Comparison of ENCODE assay signal across 3 fruit fly cellular contexts in the genomic region with DNA sequence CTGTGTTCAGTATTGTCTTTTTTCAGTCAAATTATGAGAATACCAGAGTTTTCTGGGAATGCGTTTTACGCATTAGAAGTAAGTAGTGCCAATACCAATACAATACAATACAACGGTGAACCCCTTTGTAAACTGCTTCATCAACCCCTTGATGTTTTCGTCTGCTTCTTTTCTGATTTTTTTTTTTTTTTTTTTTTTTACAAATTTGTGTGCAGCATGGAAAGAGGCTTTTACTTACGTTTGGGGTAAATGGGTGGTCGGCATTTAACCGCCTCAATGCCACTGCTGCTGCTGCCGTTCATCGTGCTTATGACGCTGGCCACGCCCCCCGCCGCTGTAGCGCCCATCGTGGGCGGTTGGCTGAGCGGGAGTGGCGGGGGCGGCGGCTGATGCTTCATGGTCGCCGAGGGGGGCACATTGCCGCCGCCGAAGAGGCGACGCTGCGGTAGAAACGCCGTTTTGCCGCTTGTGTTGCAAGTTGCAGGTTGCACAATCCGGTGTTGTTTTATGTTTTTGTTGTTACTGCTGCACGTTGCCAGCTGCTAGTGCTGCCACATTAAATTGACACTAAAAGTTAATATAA.
A peak's percentile ranks its signal among the peaks of the same experiment; 100 is the strongest.
TF ChIP-seq lines count a peak whose summit lies in the region.

No protein-coding gene starts in this region.

- TF ChIP-seq CTCF in whole organism, embryonic (GFP tag; optimal IDR thresholded peaks at IDR 0.05; lab: Kevin White, UChicago) = no peak

TF ChIP-seq in whole organism, adult, 20 proteins besides CTCF, POLR2A, EP300 and RAD21:
- TF ChIP-seq CG33017 (tag; optimal IDR thresholded peaks at IDR 0.05; lab: Kevin White, UChicago) (no peak), pad (GFP tag; optimal IDR thresholded peaks at IDR 0.05; lab: Kevin White, UChicago) (peak; percentile 34)
TF ChIP-seq in whole organism, adult: peak in this region for 1.

TF ChIP-seq in whole organism, embryonic, 481 proteins besides CTCF, POLR2A, EP300 and RAD21:
- TF ChIP-seq CG9727 (GFP tag; optimal IDR thresholded peaks at IDR 0.05; lab: Kevin White, UChicago) (no peak), CG16779 (GFP tag; IDR thresholded peaks at IDR 0.05; lab: Robert Waterston, UW) (0 out of 2 replicates have a peak, but pooled peaks have one; percentile 4), CG32772 (GFP tag; IDR thresholded peaks at IDR 0.05; lab: Robert Waterston, UW) (peak; percentile 65), CG11456 (GFP tag; IDR thresholded peaks at IDR 0.05; lab: Robert Waterston, UW) (0 out of 3 replicates have a peak, but pooled peaks have one; percentile 56), CG17359 (tag; optimal IDR thresholded peaks at IDR 0.05; lab: Kevin White, UChicago) (peak; percentile 58), CG4404 (GFP tag; IDR thresholded peaks at IDR 0.05; lab: Robert Waterston, UW) (peak; percentile 10; the same call in 1 of the 2 replicates), CG31365 (tag; optimal IDR thresholded peaks at IDR 0.05; lab: Kevin White, UChicago) (peak; percentile 2), gfzf (GFP tag; optimal IDR thresholded peaks at IDR 0.05; lab: Kevin White, UChicago) (no peak), sr (GFP tag; IDR thresholded peaks at IDR 0.05; lab: Robert Waterston, UW) (peak; percentile 72), CG10565 (GFP tag; optimal IDR thresholded peaks at IDR 0.05; lab: Kevin White, UChicago) (no peak), CG10654 (GFP tag; optimal IDR thresholded peaks at IDR 0.05; lab: Kevin White, UChicago) (no peak), crol (GFP tag; IDR thresholded peaks at IDR 0.05; lab: Robert Waterston, UW) (peak; percentile 80), CG2199 (GFP tag; IDR thresholded peaks at IDR 0.05; lab: Robert Waterston, UW) (peak; percentile 52; the same call in 1 of the 3 replicates), az2 (GFP tag; optimal IDR thresholded peaks at IDR 0.05; lab: Kevin White, UChicago) (no peak), eve (GFP tag; optimal IDR thresholded peaks at IDR 0.05; lab: Kevin White, UChicago) (no peak), CG11398 (GFP tag; optimal IDR thresholded peaks at IDR 0.05; lab: Kevin White, UChicago) (no peak), CG7786 (GFP tag; optimal IDR thresholded peaks at IDR 0.05; lab: Kevin White, UChicago) (no peak), dimm (GFP tag; IDR thresholded peaks at IDR 0.05; lab: Robert Waterston, UW) (no peak), Med (GFP tag; lab: Kevin White, UChicago) (peak; percentile 56), sens (GFP tag; lab: Kevin White, UChicago) (peak; percentile 43), CG17328 (GFP tag; IDR thresholded peaks at IDR 0.05; lab: Robert Waterston, UW) (no peak), CG3065 (GFP tag; optimal IDR thresholded peaks at IDR 0.05; lab: Kevin White, UChicago) (peak; percentile 19)

TF ChIP-seq in whole organism, pupa, 21 proteins besides CTCF, POLR2A, EP300 and RAD21:
- no peak for TF ChIP-seq Pif1A (GFP tag; optimal IDR thresholded peaks at IDR 0.05; lab: Kevin White, UChicago)
- TF ChIP-seq CG4496 (GFP tag; IDR thresholded peaks at IDR 0.05; lab: Robert Waterston, UW) = 0 out of 3 replicates have a peak, but pooled peaks have one; percentile 25
- peak; percentile 55 for TF ChIP-seq CG13204 (GFP tag; optimal IDR thresholded peaks at IDR 0.05; lab: Kevin White, UChicago)
